Worm (Caenorhabditis elegans) whole organism, L1 larva: ENCODE measurements around the gene F54B11.9.

Experiments used
- C04F5.9 ChIP-seq: sonication (generic microtip); optimal IDR thresholded peaks from 2 replicates; lab custom pipeline; 2016; ENCODE audit warnings: missing genetic modification characterization, missing compliant biosample characterization
- C16A3.4 ChIP-seq: fragments of 150-350 bp; optimal IDR thresholded peaks from 2 replicates; lab custom pipeline; 2014; ENCODE audit warnings: missing biosample characterization, missing genetic modification characterization
- C34B4.2 ChIP-seq: sonication (generic microtip); optimal IDR thresholded peaks from 2 replicates; lab custom pipeline; 2017; ENCODE audit warnings: mild to moderate bottlenecking, missing genetic modification characterization, missing compliant biosample characterization
- aly-2 ChIP-seq: fragments of 150-350 bp; optimal IDR thresholded peaks from 2 replicates; lab custom pipeline; 2014; ENCODE audit warnings: missing biosample characterization, missing genetic modification characterization
- ama-1 ChIP-seq: fragments of 150-350 bp; optimal IDR thresholded peaks from 2 replicates; lab custom pipeline; 2014
- blmp-1 ChIP-seq: fragments of 150-350 bp; optimal IDR thresholded peaks from 2 replicates; lab custom pipeline; 2014; ENCODE audit warnings: missing biosample characterization, missing genetic modification characterization
- ceh-82 ChIP-seq, 3 experiments: fragments of 150-350 bp in 1 of 3; sonication (generic microtip) in 2 of 3; optimal IDR thresholded peaks; 2 replicates each; lab custom pipeline; 2014 to 2017; ENCODE audit warnings: missing biosample characterization in 3 of 3, missing genetic modification characterization in 3 of 3
- ces-1 ChIP-seq: fragments of 150-350 bp; optimal IDR thresholded peaks from 2 replicates; lab custom pipeline; 2014; ENCODE audit warnings: missing biosample characterization, missing genetic modification reagents, missing genetic modification characterization
- egl-13 ChIP-seq: sonication (generic microtip); optimal IDR thresholded peaks from 2 replicates; lab custom pipeline; 2016; ENCODE audit warnings: missing genotype, missing genetic modification reagents, missing genetic modification characterization, missing compliant biosample characterization
- fkh-10 ChIP-seq: sonication (generic microtip); optimal IDR thresholded peaks from 2 replicates; lab custom pipeline; 2017; ENCODE audit warnings: missing biosample characterization, missing genetic modification reagents, missing genetic modification characterization
- fkh-4 ChIP-seq: sonication (generic microtip); optimal IDR thresholded peaks from 2 replicates; lab custom pipeline; 2016; ENCODE audit warnings: missing compliant biosample characterization, missing genetic modification characterization, borderline replicate concordance
- hlh-4 ChIP-seq: sonication (generic microtip); optimal IDR thresholded peaks from 2 replicates; lab custom pipeline; 2016; ENCODE audit warnings: mild to moderate bottlenecking, missing genetic modification characterization, missing compliant biosample characterization
- hpl-2 ChIP-seq: fragments of 150-350 bp; optimal IDR thresholded peaks from 2 replicates; lab custom pipeline; 2014; ENCODE audit warnings: missing biosample characterization, missing genetic modification reagents, missing genetic modification characterization
- isw-1 ChIP-seq: fragments of 200-800 bp; sonication (Bioruptor generic); IDR thresholded peaks from 2 replicates; pipeline ENCODE4 v1.3.6; 2022; ENCODE audit warnings: missing genetic modification characterization, missing compliant biosample characterization
- lin-14 ChIP-seq: fragments of 200-800 bp; sonication (Bioruptor generic); optimal IDR thresholded peaks from 2 replicates; lab custom pipeline; 2018; ENCODE audit warnings: mild to moderate bottlenecking, missing genetic modification characterization, moderate library complexity, missing compliant biosample characterization
- lin-15B ChIP-seq: fragments of 150-350 bp; sonication (generic microtip); optimal IDR thresholded peaks from 3 replicates; lab custom pipeline; 2014; ENCODE audit warnings: missing biosample characterization, missing genetic modification characterization
- lin-35 ChIP-seq, 2 experiments: fragments of 150-350 bp; optimal IDR thresholded peaks; 2 replicates each; lab custom pipeline; 2014; ENCODE audit warnings: missing biosample characterization in 2 of 2, missing genetic modification characterization in 2 of 2, missing genetic modification reagents in 2 of 2
- lin-39 ChIP-seq: fragments of 150-350 bp; optimal IDR thresholded peaks from 2 replicates; lab custom pipeline; 2014; ENCODE audit warnings: missing biosample characterization, missing genetic modification reagents, missing genetic modification characterization
- lir-3 ChIP-seq: sonication (generic microtip); optimal IDR thresholded peaks from 2 replicates; lab custom pipeline; 2016; ENCODE audit warnings: mild to moderate bottlenecking, missing genetic modification characterization, moderate library complexity, missing compliant biosample characterization; ENCODE audit not compliant: poor library complexity
- lsy-2 ChIP-seq, 2 experiments: fragments of 150-350 bp; optimal IDR thresholded peaks; 2 replicates each; lab custom pipeline; 2014; ENCODE audit warnings: missing biosample characterization in 2 of 2, missing genetic modification characterization in 2 of 2
- mab-9 ChIP-seq: fragments of 200-800 bp; sonication (Bioruptor generic); IDR thresholded peaks from 2 replicates; pipeline ENCODE4 v1.3.6; 2022; ENCODE audit warnings: missing genetic modification reagents, missing genetic modification characterization, missing compliant biosample characterization
- mdl-1 ChIP-seq, 2 experiments: fragments of 150-350 bp; optimal IDR thresholded peaks; 2 replicates each; lab custom pipeline; 2014 to 2017; ENCODE audit warnings: missing biosample characterization in 2 of 2, missing genetic modification characterization in 2 of 2, inconsistent platforms in 1 of 2
- nhr-11 ChIP-seq: fragments of 150-350 bp; optimal IDR thresholded peaks from 2 replicates; lab custom pipeline; 2014; ENCODE audit warnings: missing biosample characterization, missing genetic modification characterization
- nhr-19 ChIP-seq: fragments of 200-800 bp; sonication (Bioruptor generic); conservative IDR thresholded peaks from 2 replicates; pipeline ENCODE4 v1.3.6; 2022; ENCODE audit warnings: missing genetic modification characterization, missing compliant biosample characterization
- nhr-20 ChIP-seq: sonication (generic microtip); optimal IDR thresholded peaks from 2 replicates; lab custom pipeline; 2016; ENCODE audit warnings: mild to moderate bottlenecking, missing genetic modification characterization, missing compliant biosample characterization
- nhr-28 ChIP-seq: fragments of 150-350 bp; optimal IDR thresholded peaks from 2 replicates; lab custom pipeline; 2014; ENCODE audit warnings: missing biosample characterization, missing genetic modification characterization
- nhr-71 ChIP-seq: sonication (generic microtip); optimal IDR thresholded peaks from 2 replicates; lab custom pipeline; 2016; ENCODE audit warnings: mild to moderate bottlenecking, missing genetic modification characterization, moderate library complexity, missing compliant biosample characterization
- nhr-77 ChIP-seq: fragments of 150-350 bp; optimal IDR thresholded peaks from 2 replicates; lab custom pipeline; 2014; ENCODE audit warnings: missing biosample characterization, missing genetic modification characterization
- nhr-84 ChIP-seq: sonication (generic microtip); optimal IDR thresholded peaks from 2 replicates; lab custom pipeline; 2017; ENCODE audit warnings: missing biosample characterization, missing genetic modification characterization
- nhr-85 ChIP-seq: sonication (generic microtip); peaks from one replicate; lab custom pipeline; 2016; ENCODE audit warnings: missing genetic modification characterization, inconsistent platforms, missing compliant biosample characterization
- nhr-90 ChIP-seq: sonication (generic microtip); optimal IDR thresholded peaks from 2 replicates; lab custom pipeline; 2016; ENCODE audit warnings: mild to moderate bottlenecking, missing genetic modification characterization, missing compliant biosample characterization; ENCODE audit not compliant: poor library complexity
- pax-3 ChIP-seq: fragments of 200-800 bp; sonication (Bioruptor generic); optimal IDR thresholded peaks from 2 replicates; lab custom pipeline; 2018; ENCODE audit warnings: mild to moderate bottlenecking, missing genetic modification characterization, moderate library complexity, missing compliant biosample characterization
- pqm-1 ChIP-seq: sonication (generic microtip); optimal IDR thresholded peaks from 3 replicates; lab custom pipeline; 2017; ENCODE audit warnings: missing biosample characterization, missing genetic modification characterization
- rnt-1 ChIP-seq: sonication (generic microtip); optimal IDR thresholded peaks from 2 replicates; lab custom pipeline; 2016; ENCODE audit warnings: mild to moderate bottlenecking, missing genetic modification characterization, moderate library complexity, missing compliant biosample characterization
- skn-1 ChIP-seq: fragments of 150-350 bp; optimal IDR thresholded peaks from 2 replicates; lab custom pipeline; 2014; ENCODE audit warnings: missing biosample characterization, missing genetic modification characterization
- snu-23 ChIP-seq: sonication (generic microtip); optimal IDR thresholded peaks from 2 replicates; lab custom pipeline; 2016; ENCODE audit warnings: missing genetic modification characterization, missing compliant biosample characterization
- sptf-1 ChIP-seq: fragments of 150-350 bp; optimal IDR thresholded peaks from 2 replicates; lab custom pipeline; 2014; ENCODE audit warnings: missing biosample characterization, missing genetic modification characterization
- sup-37 ChIP-seq: fragments of 200-800 bp; sonication (Bioruptor generic); optimal IDR thresholded peaks from 2 replicates; lab custom pipeline; 2018; ENCODE audit warnings: mild to moderate bottlenecking, missing genetic modification characterization, missing compliant biosample characterization
- unc-130 ChIP-seq: fragments of 150-350 bp; optimal IDR thresholded peaks from 2 replicates; lab custom pipeline; 2017; ENCODE audit warnings: missing biosample characterization, missing genetic modification characterization, inconsistent platforms
- xbp-1 ChIP-seq: sonication (generic microtip); optimal IDR thresholded peaks from 2 replicates; lab custom pipeline; 2016; ENCODE audit warnings: missing genetic modification characterization, missing compliant biosample characterization

F54B11.9 gene

DNA sequence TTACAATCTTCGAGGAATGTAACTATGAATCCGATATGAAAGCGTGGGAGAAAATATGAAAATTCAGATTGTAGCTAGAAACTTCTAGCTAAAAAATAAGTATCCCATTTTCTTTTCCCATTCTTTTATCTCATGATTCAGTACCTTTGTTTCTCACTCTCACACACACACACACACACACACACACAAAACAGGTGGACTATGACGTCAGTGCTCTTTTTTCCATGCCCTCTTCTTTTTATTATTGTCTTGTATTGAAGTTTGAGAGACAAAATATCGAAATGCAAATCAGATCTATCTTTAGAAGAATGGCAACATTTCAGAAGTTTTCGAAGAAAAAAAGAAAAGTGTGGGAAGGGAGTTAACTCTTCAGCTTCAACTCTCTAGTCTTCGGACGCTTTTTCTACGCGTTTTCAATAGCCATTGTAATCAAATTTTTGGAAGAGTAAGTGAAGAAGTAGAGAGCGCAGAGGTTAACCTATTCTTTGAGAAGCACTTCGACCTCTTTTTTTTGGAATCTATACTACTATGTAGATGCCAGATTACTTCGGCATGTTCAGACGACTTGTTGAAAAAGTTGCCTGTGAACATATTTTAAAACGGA lies 28.6 kb downstream of the F54B11.9 start:
- TF ChIP-seq snu-23 (GFP tag; lab: Kevin White, UChicago) (peak; percentile 13), blmp-1 (tag; lab: Kevin White, UChicago) (no peak), nhr-19 (GFP tag; lab: Robert Waterston, UW) (peak; percentile 33; the same call in 1 of the 2 replicates), hpl-2 (GFP tag; lab: Kevin White, UChicago) (no peak), nhr-84 (tag; lab: Kevin White, UChicago) (no peak), lin-15B (no peak), nhr-11 (no peak), lir-3 (no peak), nhr-85 (tag; lab: Kevin White, UChicago) (no peak), fkh-10 (GFP tag; lab: Kevin White, UChicago) (peak; percentile 65), mab-9 (GFP tag; lab: Robert Waterston, UW) (no peak), isw-1 (GFP tag; lab: Robert Waterston, UW) (no peak), unc-130 (tag; lab: Kevin White, UChicago) (no peak), lin-14 (GFP tag; lab: Kevin White, UChicago) (peak; percentile 61), pqm-1 (tag; lab: Kevin White, UChicago) (no peak), skn-1 (no peak), C04F5.9 (tag; lab: Kevin White, UChicago) (no peak), egl-13 (tag; lab: Kevin White, UChicago) (no peak), C34B4.2 (tag; lab: Kevin White, UChicago) (no peak), nhr-28 (tag; lab: Kevin White, UChicago) (no peak), nhr-90 (tag; lab: Kevin White, UChicago) (no peak), aly-2 (tag; lab: Kevin White, UChicago) (no peak), fkh-4 (no peak), lin-39 (tag; lab: Kevin White, UChicago) (no peak), C16A3.4 (tag; lab: Kevin White, UChicago) (no peak), nhr-77 (tag; lab: Kevin White, UChicago) (no peak), rnt-1 (tag; lab: Kevin White, UChicago) (peak; percentile 56), hlh-4 (no peak), nhr-71 (peak; percentile 52), lsy-2 (tag; optimal IDR thresholded peaks at IDR 0.05; lab: Kevin White, UChicago) (peak; percentile 2 to 13), pax-3 (no peak)

DNA sequence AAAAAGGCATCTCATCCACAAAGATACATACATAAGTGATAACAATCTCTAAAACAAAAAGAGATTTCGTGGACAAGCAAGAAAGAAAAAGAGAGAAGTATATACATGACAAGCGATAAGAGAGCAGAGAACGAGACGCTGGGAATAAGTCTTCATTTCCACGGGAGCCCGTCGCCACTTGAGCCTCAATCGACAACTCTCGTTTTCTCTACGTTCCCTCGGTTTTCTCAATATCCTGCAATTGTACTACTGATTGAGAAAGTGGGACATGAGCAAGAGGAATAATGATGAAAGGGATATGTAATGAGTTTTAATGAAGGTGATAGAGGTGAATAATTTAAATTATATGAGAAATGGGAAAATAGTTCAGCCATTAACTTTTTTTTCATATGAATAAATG lies 32.2 kb downstream of the F54B11.9 start:
- TF ChIP-seq ama-1 (lab: Kevin White, UChicago): no peak
- peak in 1 of 2 experiments; percentile 9 for TF ChIP-seq lsy-2 (tag; optimal IDR thresholded peaks at IDR 0.05; lab: Kevin White, UChicago)
- no peak for TF ChIP-seq lin-35 (GFP tag; optimal IDR thresholded peaks at IDR 0.05; lab: Kevin White, UChicago)
- peak; percentile 30 for TF ChIP-seq lin-14 (GFP tag; lab: Kevin White, UChicago)
- TF ChIP-seq pax-3: no peak
- no peak for TF ChIP-seq xbp-1 (tag; lab: Kevin White, UChicago)
- no peak for TF ChIP-seq ceh-82 (tag; optimal IDR thresholded peaks at IDR 0.05; lab: Kevin White, UChicago)
- TF ChIP-seq ces-1 (GFP tag; lab: Kevin White, UChicago): no peak
- TF ChIP-seq nhr-85 (tag; lab: Kevin White, UChicago): no peak
- peak; percentile 41 for TF ChIP-seq nhr-71
- no peak for TF ChIP-seq sup-37 (GFP tag; lab: Kevin White, UChicago)
- TF ChIP-seq nhr-11: no peak
- TF ChIP-seq snu-23 (GFP tag; lab: Kevin White, UChicago): peak; percentile 22
- no peak for TF ChIP-seq mdl-1 (tag; optimal IDR thresholded peaks at IDR 0.05; lab: Kevin White, UChicago)
- no peak for TF ChIP-seq sptf-1
- peak; percentile 58 for TF ChIP-seq rnt-1 (tag; lab: Kevin White, UChicago)
- TF ChIP-seq nhr-20 (tag; lab: Kevin White, UChicago): no peak
- TF ChIP-seq pqm-1 (tag; lab: Kevin White, UChicago): no peak
- no peak for TF ChIP-seq nhr-28 (tag; lab: Kevin White, UChicago)
